Worm (Caenorhabditis elegans) whole organism, L4 larva: ENCODE results near the gene hda-4.

Experiments used
- F37D6.2 ChIP-seq: sonication (generic microtip); optimal IDR thresholded peaks from 2 replicates; lab custom pipeline; 2016; ENCODE audit warnings: mild to moderate bottlenecking, missing genetic modification characterization, missing compliant biosample characterization
- T26A8.4 ChIP-seq: fragments of 200-800 bp; sonication (Bioruptor generic); IDR thresholded peaks from 2 replicates; pipeline ENCODE4 v1.3.6; 2022; ENCODE audit warnings: missing genetic modification characterization, missing compliant biosample characterization
- ZK546.5 ChIP-seq, 2 experiments: sonication (generic microtip); optimal IDR thresholded peaks; 2 replicates each; lab custom pipeline; 2017; ENCODE audit warnings: missing biosample characterization in 2 of 2, missing genetic modification characterization in 2 of 2
- aha-1 ChIP-seq: fragments of 150-350 bp; peaks from one replicate; lab custom pipeline; 2014; ENCODE audit warnings: missing biosample characterization, missing genetic modification characterization
- arid-1 ChIP-seq: fragments of 200-800 bp; sonication (Bioruptor generic); conservative IDR thresholded peaks from 2 replicates; pipeline ENCODE4 v1.3.6; 2022; ENCODE audit warnings: missing genetic modification reagents, missing genetic modification characterization, missing compliant biosample characterization
- attf-4 ChIP-seq: sonication (generic microtip); optimal IDR thresholded peaks from 3 replicates; lab custom pipeline; 2017; ENCODE audit warnings: missing biosample characterization, missing genetic modification characterization
- ceh-28 ChIP-seq: fragments of 150-350 bp; optimal IDR thresholded peaks from 2 replicates; lab custom pipeline; 2014; ENCODE audit warnings: missing biosample characterization, missing genetic modification reagents, missing genetic modification characterization
- ceh-32 ChIP-seq: sonication (generic microtip); optimal IDR thresholded peaks from 2 replicates; lab custom pipeline; 2016; ENCODE audit warnings: mild to moderate bottlenecking, missing genetic modification characterization, missing compliant biosample characterization; ENCODE audit not compliant: poor library complexity
- ceh-44 ChIP-seq: fragments of 200-800 bp; sonication (Bioruptor generic); IDR thresholded peaks from 2 replicates; pipeline ENCODE4 v1.3.6; 2022; ENCODE audit warnings: missing genetic modification reagents, missing genetic modification characterization, missing compliant biosample characterization
- ces-1 ChIP-seq: fragments of 150-350 bp; sonication (generic microtip); optimal IDR thresholded peaks from 4 replicates; lab custom pipeline; 2014; ENCODE audit warnings: missing biosample characterization, missing genetic modification reagents, missing genetic modification characterization
- cey-2 ChIP-seq: sonication (generic microtip); optimal IDR thresholded peaks from 3 replicates; lab custom pipeline; 2017; ENCODE audit warnings: missing genetic modification characterization, mild to moderate bottlenecking, missing compliant biosample characterization, antibody characterized with exemption, borderline replicate concordance; ENCODE audit not compliant: insufficient read depth
- ctbp-1 ChIP-seq: fragments of 200-800 bp; sonication (Bioruptor generic); IDR thresholded peaks from 2 replicates; pipeline ENCODE4 v1.3.6; 2022; ENCODE audit warnings: missing genetic modification reagents, missing genetic modification characterization, missing compliant biosample characterization
- daf-16 ChIP-seq, 3 experiments: sonication (generic microtip); optimal IDR thresholded peaks; 2 replicates each; lab custom pipeline; 2016 to 2017; ENCODE audit warnings: missing genetic modification characterization in 3 of 3, missing genetic modification reagents in 3 of 3, mild to moderate bottlenecking in 2 of 3, missing compliant biosample characterization in 2 of 3, missing biosample characterization in 1 of 3, moderate library complexity in 1 of 3
- daf-19 ChIP-seq: fragments of 200-800 bp; sonication (Bioruptor generic); conservative IDR thresholded peaks from 2 replicates; pipeline ENCODE4 v1.3.6; 2022; ENCODE audit warnings: missing genetic modification characterization, missing compliant biosample characterization
- dmd-6 ChIP-seq: fragments of 200-800 bp; sonication (Bioruptor generic); IDR thresholded peaks from 2 replicates; pipeline ENCODE4 v1.3.6; 2022; ENCODE audit warnings: missing genetic modification reagents, missing genetic modification characterization, missing compliant biosample characterization
- dpl-1 ChIP-seq: fragments of 150-350 bp; optimal IDR thresholded peaks from 2 replicates; lab custom pipeline; 2014; ENCODE audit warnings: missing biosample characterization, missing genetic modification reagents, missing genetic modification characterization
- egl-43 ChIP-seq: fragments of 200-800 bp; sonication (Bioruptor generic); IDR thresholded peaks from 2 replicates; pipeline ENCODE4 v1.3.6; 2022; ENCODE audit warnings: missing genetic modification reagents, missing genetic modification characterization, missing compliant biosample characterization
- lim-7 ChIP-seq: fragments of 200-800 bp; sonication (Bioruptor generic); IDR thresholded peaks from 2 replicates; pipeline ENCODE4 v1.3.6; 2022; ENCODE audit warnings: missing genetic modification characterization, missing compliant biosample characterization
- mdl-1 ChIP-seq, 2 experiments: fragments of 150-350 bp in 1 of 2; sonication (generic microtip) in 1 of 2; optimal IDR thresholded peaks; 2 replicates each; lab custom pipeline; 2014 to 2017; ENCODE audit warnings: missing biosample characterization in 2 of 2, missing genetic modification characterization in 2 of 2
- mes-2 ChIP-seq: sonication (generic microtip); optimal IDR thresholded peaks from 2 replicates; lab custom pipeline; 2016; ENCODE audit warnings: missing genotype, mild to moderate bottlenecking, missing genetic modification characterization, missing compliant biosample characterization; ENCODE audit not compliant: poor library complexity, severe bottlenecking
- nhr-10 ChIP-seq: fragments of 150-350 bp; optimal IDR thresholded peaks from 2 replicates; lab custom pipeline; 2014; ENCODE audit warnings: missing biosample characterization, missing genetic modification characterization
- nhr-102 ChIP-seq: sonication (generic microtip); optimal IDR thresholded peaks from 2 replicates; lab custom pipeline; 2016; ENCODE audit warnings: mild to moderate bottlenecking, missing genetic modification characterization, moderate library complexity, missing compliant biosample characterization
- nhr-111 ChIP-seq: fragments of 200-800 bp; sonication (Bioruptor generic); optimal IDR thresholded peaks from 2 replicates; lab custom pipeline; 2018; ENCODE audit warnings: mild to moderate bottlenecking, missing genetic modification characterization, missing compliant biosample characterization
- nhr-237 ChIP-seq: sonication (generic microtip); optimal IDR thresholded peaks from 2 replicates; lab custom pipeline; 2017; ENCODE audit warnings: missing biosample characterization, missing genetic modification characterization
- nhr-48 ChIP-seq: sonication (generic microtip); optimal IDR thresholded peaks from 2 replicates; lab custom pipeline; 2016; ENCODE audit warnings: mild to moderate bottlenecking, missing genetic modification characterization, missing compliant biosample characterization
- nhr-6 ChIP-seq: fragments of 150-350 bp; optimal IDR thresholded peaks from 2 replicates; lab custom pipeline; 2014; ENCODE audit warnings: missing biosample characterization, missing genetic modification characterization
- pha-4 ChIP-seq, 2 experiments: fragments of 150-350 bp in 1 of 2; fragments of 200-800 bp in 1 of 2; sonication (Bioruptor generic) in 1 of 2; IDR thresholded peaks in 1 of 2; optimal IDR thresholded peaks in 1 of 2; 2 replicates each; pipeline versions ENCODE4 v1.3.6 to Lab custom; 2014 to 2022; ENCODE audit warnings: missing genetic modification characterization in 2 of 2, missing genetic modification reagents in 2 of 2, missing biosample characterization in 1 of 2, missing compliant biosample characterization in 1 of 2
- set-16 ChIP-seq: fragments of 200-800 bp; sonication (Bioruptor generic); IDR thresholded peaks from 2 replicates; pipeline ENCODE4 v1.3.6; 2022; ENCODE audit warnings: missing genetic modification reagents, missing genetic modification characterization, missing compliant biosample characterization
- snpc-1.2 ChIP-seq: fragments of 200-800 bp; sonication (Bioruptor generic); IDR thresholded peaks from 2 replicates; pipeline ENCODE4 v1.3.6; 2022; ENCODE audit warnings: missing genetic modification reagents, missing genetic modification characterization, missing compliant biosample characterization
- spr-3 ChIP-seq: fragments of 200-800 bp; sonication (Bioruptor generic); optimal IDR thresholded peaks from 2 replicates; lab custom pipeline; 2018; ENCODE audit warnings: mild to moderate bottlenecking, missing genetic modification characterization, missing compliant biosample characterization
- tra-1 ChIP-seq: fragments of 200-800 bp; sonication (Bioruptor generic); IDR thresholded peaks from 2 replicates; pipeline ENCODE4 v1.3.6; 2022; ENCODE audit warnings: missing genetic modification reagents, missing genetic modification characterization, missing compliant biosample characterization
- unc-62 ChIP-seq, 3 experiments: fragments of 150-350 bp in 1 of 3; sonication (generic microtip); optimal IDR thresholded peaks in 2 of 3; peaks in 1 of 3; 1 replicate in 1 of 3; 2 replicates in 2 of 3; lab custom pipeline; 2014 to 2017; ENCODE audit warnings: missing biosample characterization in 3 of 3, missing genetic modification characterization in 3 of 3, missing genetic modification reagents in 3 of 3, missing genotype in 1 of 3
- vab-7 ChIP-seq: fragments of 200-800 bp; sonication (Bioruptor generic); IDR thresholded peaks from 2 replicates; pipeline ENCODE4 v1.3.6; 2022; ENCODE audit warnings: missing genetic modification reagents, missing genetic modification characterization, missing compliant biosample characterization
- zag-1 ChIP-seq: fragments of 150-350 bp; optimal IDR thresholded peaks from 2 replicates; lab custom pipeline; 2014; ENCODE audit warnings: missing biosample characterization, missing genetic modification characterization
- ztf-11 ChIP-seq: fragments of 150-350 bp; optimal IDR thresholded peaks from 2 replicates; lab custom pipeline; 2014; ENCODE audit warnings: missing biosample characterization, missing genetic modification characterization

The hda-4 gene

ce11 chrX:16681910-16682493 lies 47.4 kb upstream of the hda-4 start (continued):
- TF ChIP-seq nhr-111 (peak; percentile 78), pha-4 (GFP tag; IDR thresholded peaks at IDR 0.05; lab: Robert Waterston, UW) (peak; percentile 96), pha-4 (tag; optimal IDR thresholded peaks at IDR 0.05; lab: Kevin White, UChicago) (peak; percentile 97), mdl-1 (tag; optimal IDR thresholded peaks at IDR 0.05; lab: Kevin White, UChicago) (peak; percentile 90 to 93), nhr-102 (peak; percentile 99), ZK546.5 (tag; optimal IDR thresholded peaks at IDR 0.05; lab: Kevin White, UChicago) (peak; percentile 25 to 60), arid-1 (peak; percentile 80), tra-1 (peak; percentile 94), daf-16 (GFP tag; optimal IDR thresholded peaks at IDR 0.05; lab: Kevin White, UChicago) (peak; percentile 95 to 99), daf-16 (tag; optimal IDR thresholded peaks at IDR 0.05; lab: Kevin White, UChicago) (peak; percentile 98), ces-1 (GFP tag; lab: Kevin White, UChicago) (peak; percentile 97), ceh-28 (tag; lab: Kevin White, UChicago) (peak; percentile 96), zag-1 (peak; percentile 94)

ce11 chrX:16687377-16687776 lies 42.0 kb upstream of the hda-4 start:
- TF ChIP-seq ztf-11 = no peak
- TF ChIP-seq cey-2 (tag; lab: Kevin White, UChicago) = no peak
- TF ChIP-seq set-16 (GFP tag; lab: Robert Waterston, UW) = peak; percentile 78

ce11 chrX:16687945-16688344 lies 41.4 kb upstream of the hda-4 start, which contains the start of gene F22H10.11:
F22H10.11 (minus strand) TSS chrX:16688045.
- TF ChIP-seq set-16 (GFP tag; lab: Robert Waterston, UW) (no peak), attf-4 (tag; lab: Kevin White, UChicago) (no peak)

ce11 chrX:16689852-16690473 lies 39.4 kb upstream of the hda-4 start:
- TF ChIP-seq nhr-48 (tag; lab: Kevin White, UChicago) (no peak), nhr-10 (tag; lab: Kevin White, UChicago) (no peak), snpc-1.2 (0 out of 2 replicates have a peak, but pooled peaks have one; percentile 50), dmd-6 (GFP tag; lab: Robert Waterston, UW) (peak; percentile 57), mes-2 (tag; lab: Kevin White, UChicago) (peak; percentile 22), daf-16 (GFP tag; optimal IDR thresholded peaks at IDR 0.05; lab: Kevin White, UChicago) (no peak), daf-16 (tag; optimal IDR thresholded peaks at IDR 0.05; lab: Kevin White, UChicago) (peak; percentile 5), spr-3 (GFP tag; lab: Kevin White, UChicago) (no peak), egl-43 (GFP tag; lab: Robert Waterston, UW) (0 out of 2 replicates have a peak, but pooled peaks have one; percentile 31), F37D6.2 (no peak), T26A8.4 (no peak), ceh-44 (no peak), vab-7 (GFP tag; lab: Robert Waterston, UW) (0 out of 2 replicates have a peak, but pooled peaks have one; percentile 12), lim-7 (GFP tag; lab: Robert Waterston, UW) (peak; percentile 56; the same call in 1 of the 2 replicates), aha-1 (tag; lab: Kevin White, UChicago) (peak; percentile 50), nhr-6 (no peak), attf-4 (tag; lab: Kevin White, UChicago) (no peak), dpl-1 (no peak), ceh-32 (tag; lab: Kevin White, UChicago) (no peak), daf-19 (GFP tag; lab: Robert Waterston, UW) (no peak), ctbp-1 (GFP tag; lab: Robert Waterston, UW) (no peak), unc-62 (GFP tag; optimal IDR thresholded peaks at IDR 0.05 in 1 of 2; lab: Kevin White, UChicago) (peak in 1 of 2 experiments; percentile 58), unc-62 (tag; optimal IDR thresholded peaks at IDR 0.05; lab: Kevin White, UChicago) (no peak), nhr-237 (no peak)
